Worm (Caenorhabditis elegans) whole organism, young adult: ENCODE data around the gene hizr-1.

Source experiments
- F39B2.1 ChIP-seq: fragments of 200-800 bp; sonication (Bioruptor generic); IDR thresholded peaks from 2 replicates; pipeline ENCODE4 v1.3.6; 2022; ENCODE audit warnings: missing genetic modification reagents, missing genetic modification characterization, missing compliant biosample characterization
- F49E8.2 ChIP-seq: sonication (generic microtip); optimal IDR thresholded peaks from 3 replicates; lab custom pipeline; 2017; ENCODE audit warnings: missing genetic modification characterization, mild to moderate bottlenecking, missing compliant biosample characterization, antibody characterized with exemption, moderate library complexity; ENCODE audit not compliant: insufficient read depth
- F52B5.7 ChIP-seq: sonication (generic microtip); optimal IDR thresholded peaks from 2 replicates; lab custom pipeline; 2016; ENCODE audit warnings: mild to moderate bottlenecking, missing genetic modification characterization, missing compliant biosample characterization
- attf-6 ChIP-seq: fragments of 200-800 bp; sonication (Bioruptor generic); IDR thresholded peaks from 2 replicates; pipeline ENCODE4 v1.3.6; 2022; ENCODE audit warnings: missing genetic modification reagents, missing genetic modification characterization, missing compliant biosample characterization
- ccch-3 ChIP-seq: fragments of 200-800 bp; sonication (Bioruptor generic); optimal IDR thresholded peaks from 2 replicates; lab custom pipeline; 2018; ENCODE audit warnings: mild to moderate bottlenecking, missing genetic modification characterization, missing compliant biosample characterization
- ceh-79 ChIP-seq: sonication (generic microtip); optimal IDR thresholded peaks from 2 replicates; lab custom pipeline; 2017; ENCODE audit warnings: mild to moderate bottlenecking, missing genetic modification characterization, missing compliant biosample characterization
- hsf-1 ChIP-seq: fragments of 200-800 bp; sonication (Bioruptor generic); IDR thresholded peaks from 2 replicates; pipeline ENCODE4 v1.3.6; 2022; ENCODE audit warnings: missing genetic modification reagents, missing genetic modification characterization, missing compliant biosample characterization
- madf-3 ChIP-seq: fragments of 200-800 bp; sonication (Bioruptor generic); IDR thresholded peaks from 2 replicates; pipeline ENCODE4 v1.3.6; 2022; ENCODE audit warnings: missing genetic modification reagents, missing genetic modification characterization, missing compliant biosample characterization
- nfyb-1 ChIP-seq: fragments of 200-800 bp; sonication (Bioruptor generic); IDR thresholded peaks from 2 replicates; pipeline ENCODE4 v1.3.6; 2022; ENCODE audit warnings: missing genetic modification reagents, missing genetic modification characterization, missing compliant biosample characterization
- unc-130 ChIP-seq: sonication (generic microtip); optimal IDR thresholded peaks from 2 replicates; lab custom pipeline; 2016; ENCODE audit warnings: missing genetic modification reagents, missing genetic modification characterization, missing compliant biosample characterization

ce11 chrX:11346155-11346554 lies 28.1 kb downstream of the hizr-1 start, which contains the start of gene oct-2:
- TF ChIP-seq hsf-1 (GFP tag; lab: Robert Waterston, UW) (no peak), nfyb-1 (GFP tag; lab: Robert Waterston, UW) (no peak), ccch-3 (GFP tag; lab: Kevin White, UChicago) (no peak), unc-130 (GFP tag; lab: Kevin White, UChicago) (no peak), madf-3 (GFP tag; lab: Robert Waterston, UW) (no peak), F52B5.7 (tag; lab: Kevin White, UChicago) (no peak), ceh-79 (no peak), F49E8.2 (tag; lab: Kevin White, UChicago) (no peak), F39B2.1 (GFP tag; lab: Robert Waterston, UW) (no peak), attf-6 (GFP tag; lab: Robert Waterston, UW) (no peak)
